Fruit fly (Drosophila melanogaster) whole organism, embryonic: ENCODE measurements around the gene pan.

Source experiments
- Atf3 ChIP-seq: fragments of 200-800 bp; sonication (Bioruptor generic); optimal IDR thresholded peaks from 3 replicates; lab custom pipeline; 2016; ENCODE audit warnings: missing biosample characterization, missing genetic modification characterization
- Blimp-1 ChIP-seq: fragments of 200-800 bp; sonication (Bioruptor generic); optimal IDR thresholded peaks from 3 replicates; lab custom pipeline; 2018; ENCODE audit warnings: missing biosample characterization, missing genetic modification characterization, mild to moderate bottlenecking, moderate library complexity, missing genetic modification reagents
- CG10274 ChIP-seq: fragments of 200-800 bp; sonication (Bioruptor generic); optimal IDR thresholded peaks from 3 replicates; lab custom pipeline; 2017; ENCODE audit warnings: missing biosample characterization, mild to moderate bottlenecking, missing genetic modification characterization
- CG10959 ChIP-seq: fragments of 200-800 bp; sonication (Bioruptor generic); IDR thresholded peaks from 2 replicates; pipeline ENCODE4 v1.3.6; 2022; ENCODE audit warnings: missing biosample characterization, missing genetic modification characterization
- CG10979 ChIP-seq: fragments of 200-800 bp; sonication (Bioruptor generic); optimal IDR thresholded peaks from 2 replicates; lab custom pipeline; 2018; ENCODE audit warnings: missing biosample characterization, mild to moderate bottlenecking, missing genetic modification characterization, moderate library complexity
- CG11085 ChIP-seq: fragments of 200-800 bp; sonication (Bioruptor generic); IDR thresholded peaks from 2 replicates; pipeline ENCODE4 v1.3.6; 2022; ENCODE audit warnings: missing biosample characterization, missing genetic modification characterization
- CG11456 ChIP-seq: fragments of 200-800 bp; sonication (Bioruptor generic); IDR thresholded peaks from 3 replicates; pipeline ENCODE4 v1.3.6; 2022; ENCODE audit warnings: missing biosample characterization, missing genetic modification characterization
- CG11560 ChIP-seq: fragments of 200-800 bp; sonication (Bioruptor generic); IDR thresholded peaks from 3 replicates; pipeline ENCODE4 v1.3.6; 2022; ENCODE audit warnings: missing biosample characterization, missing genetic modification characterization
- CG12659 ChIP-seq: fragments of 200-800 bp; sonication (Bioruptor generic); optimal IDR thresholded peaks from 3 replicates; lab custom pipeline; 2017; ENCODE audit warnings: mild to moderate bottlenecking, missing biosample characterization, missing genetic modification reagents, missing genetic modification characterization
- CG14014 ChIP-seq: fragments of 200-800 bp; sonication (Bioruptor generic); IDR thresholded peaks from 2 replicates; pipeline ENCODE4 v1.3.6; 2022; ENCODE audit warnings: missing biosample characterization, missing genetic modification characterization
- CG15514 ChIP-seq: fragments of 200-800 bp; sonication (Bioruptor generic); optimal IDR thresholded peaks from 3 replicates; lab custom pipeline; 2017; ENCODE audit warnings: missing biosample characterization, missing genetic modification characterization, mild to moderate bottlenecking, moderate library complexity, missing genetic modification reagents
- CG16779 ChIP-seq: fragments of 200-800 bp; sonication (Bioruptor generic); IDR thresholded peaks from 2 replicates; pipeline ENCODE4 v1.3.6; 2022; ENCODE audit warnings: missing biosample characterization, missing genetic modification characterization
- CG16815 ChIP-seq: fragments of 200-800 bp; sonication (Bioruptor generic); optimal IDR thresholded peaks from 3 replicates; lab custom pipeline; 2017; ENCODE audit warnings: missing biosample characterization, mild to moderate bottlenecking, missing genetic modification characterization
- CG3407 ChIP-seq: fragments of 200-800 bp; sonication (Bioruptor generic); optimal IDR thresholded peaks from 2 replicates; lab custom pipeline; 2018; ENCODE audit warnings: missing biosample characterization, mild to moderate bottlenecking, missing genetic modification characterization
- CG4424 ChIP-seq: fragments of 200-800 bp; sonication (Bioruptor generic); optimal IDR thresholded peaks from 3 replicates; lab custom pipeline; 2016; ENCODE audit warnings: missing biosample characterization, missing genetic modification characterization
- CG4617 ChIP-seq: fragments of 200-800 bp; sonication (Bioruptor generic); optimal IDR thresholded peaks from 3 replicates; lab custom pipeline; 2016; ENCODE audit warnings: missing biosample characterization, missing genetic modification characterization, borderline replicate concordance
- CG4820 ChIP-seq: fragments of 200-800 bp; sonication (Bioruptor generic); optimal IDR thresholded peaks from 3 replicates; lab custom pipeline; 2016; ENCODE audit warnings: missing biosample characterization, missing genetic modification characterization
- CG4854 ChIP-seq: fragments of 200-800 bp; sonication (Bioruptor generic); optimal IDR thresholded peaks from 2 replicates; lab custom pipeline; 2016; ENCODE audit warnings: missing biosample characterization, missing genetic modification characterization, inconsistent platforms
- CG6765 ChIP-seq: fragments of 200-800 bp; sonication (Bioruptor generic); optimal IDR thresholded peaks from 3 replicates; lab custom pipeline; 2017; ENCODE audit warnings: missing biosample characterization, mild to moderate bottlenecking, missing genetic modification characterization
- CG7839 ChIP-seq: fragments of 200-800 bp; sonication (Bioruptor generic); optimal IDR thresholded peaks from 3 replicates; lab custom pipeline; 2018; ENCODE audit warnings: missing biosample characterization, mild to moderate bottlenecking, missing genetic modification characterization, moderate library complexity
- CG8290 ChIP-seq, 3 experiments: fragments of 200-800 bp; sonication (Bioruptor generic); optimal IDR thresholded peaks; 2 replicates each; lab custom pipeline; 2016 to 2019; ENCODE audit warnings: missing biosample characterization in 3 of 3, missing genetic modification characterization in 3 of 3, mild to moderate bottlenecking in 2 of 3, moderate library complexity in 1 of 3
- CrebB ChIP-seq: fragments of 200-800 bp; sonication (Bioruptor generic); optimal IDR thresholded peaks from 3 replicates; lab custom pipeline; 2018; ENCODE audit warnings: missing biosample characterization, mild to moderate bottlenecking, missing genetic modification characterization
- Dek ChIP-seq: fragments of 200-800 bp; sonication (Bioruptor generic); optimal IDR thresholded peaks from 3 replicates; lab custom pipeline; 2019; ENCODE audit warnings: missing biosample characterization, mild to moderate bottlenecking, missing genetic modification characterization, moderate library complexity
- Doc3 ChIP-seq: fragments of 200-800 bp; sonication (Bioruptor generic); IDR thresholded peaks from 3 replicates; pipeline ENCODE4 v1.3.6; 2022; ENCODE audit warnings: missing biosample characterization, missing genetic modification characterization; ENCODE audit not compliant: partially characterized antibody
- E2f2 ChIP-seq: fragments of 200-800 bp; sonication (Bioruptor generic); IDR thresholded peaks from 2 replicates; pipeline ENCODE4 v1.3.6; 2022; ENCODE audit warnings: missing biosample characterization, missing genetic modification characterization
- H2.0 ChIP-seq: fragments of 200-800 bp; sonication (Bioruptor generic); IDR thresholded peaks from 2 replicates; pipeline ENCODE4 v1.3.6; 2022; ENCODE audit warnings: missing biosample characterization, missing genetic modification characterization
- HLHmδ ChIP-seq: fragments of 200-800 bp; sonication (Bioruptor generic); optimal IDR thresholded peaks from 2 replicates; lab custom pipeline; 2018; ENCODE audit warnings: missing biosample characterization, mild to moderate bottlenecking, missing genetic modification characterization, moderate library complexity
- Hey ChIP-seq: fragments of 200-800 bp; sonication (Bioruptor generic); optimal IDR thresholded peaks from 3 replicates; lab custom pipeline; 2018; ENCODE audit warnings: missing biosample characterization, mild to moderate bottlenecking, missing genetic modification characterization
- Mad ChIP-seq: fragments of 200-800 bp; sonication (Bioruptor generic); optimal IDR thresholded peaks from 2 replicates; lab custom pipeline; 2016; ENCODE audit warnings: missing biosample characterization, missing genetic modification characterization
- Mrtf ChIP-seq: fragments of 200-800 bp; sonication (Bioruptor generic); IDR thresholded peaks from 3 replicates; pipeline ENCODE4 v1.3.6; 2022; ENCODE audit warnings: missing biosample characterization, missing genetic modification characterization
- Opbp ChIP-seq: fragments of 200-800 bp; sonication (Bioruptor generic); IDR thresholded peaks from 3 replicates; pipeline ENCODE4 v1.3.6; 2022; ENCODE audit warnings: missing biosample characterization, missing genetic modification characterization; ENCODE audit not compliant: partially characterized antibody
- Sin3A ChIP-seq: fragments of >200 bp; optimal IDR thresholded peaks from 2 replicates; lab custom pipeline; 2018
- Vsx1 ChIP-seq: fragments of 200-800 bp; sonication (Bioruptor generic); optimal IDR thresholded peaks from 2 replicates; lab custom pipeline; 2017; ENCODE audit warnings: missing biosample characterization, mild to moderate bottlenecking, missing genetic modification characterization, missing genetic modification reagents
- abd-A ChIP-seq: fragments of 200-800 bp; sonication (Bioruptor generic); optimal IDR thresholded peaks from 3 replicates; lab custom pipeline; 2019; ENCODE audit warnings: missing biosample characterization, mild to moderate bottlenecking, missing genetic modification characterization, moderate library complexity
- bcd ChIP-seq: fragments of 200-800 bp; sonication (Bioruptor generic); optimal IDR thresholded peaks from 2 replicates; lab custom pipeline; 2017; ENCODE audit warnings: missing biosample characterization, mild to moderate bottlenecking, missing genetic modification characterization
- bsh ChIP-seq, 2 experiments: fragments of 200-800 bp; sonication (Bioruptor generic); optimal IDR thresholded peaks; 2 replicates each; lab custom pipeline; 2017 to 2018; ENCODE audit warnings: mild to moderate bottlenecking in 2 of 2, missing biosample characterization in 2 of 2, missing genetic modification characterization in 2 of 2, moderate library complexity in 1 of 2
- croc ChIP-seq: fragments of 200-800 bp; sonication (Bioruptor generic); conservative IDR thresholded peaks from 3 replicates; pipeline ENCODE4 v1.3.6; 2022; ENCODE audit warnings: missing biosample characterization, missing genetic modification characterization
- crol ChIP-seq: fragments of 200-800 bp; sonication (Bioruptor generic); IDR thresholded peaks from 2 replicates; pipeline ENCODE4 v1.3.6; 2022; ENCODE audit warnings: missing biosample characterization, missing genetic modification characterization
- danr ChIP-seq: fragments of 200-800 bp; sonication (Bioruptor generic); IDR thresholded peaks from 2 replicates; pipeline ENCODE4 v1.3.6; 2022; ENCODE audit warnings: missing biosample characterization, missing genetic modification characterization
- ftz-f1 ChIP-seq: fragments of 200-800 bp; sonication (Bioruptor generic); optimal IDR thresholded peaks from 2 replicates; lab custom pipeline; 2016; ENCODE audit warnings: missing biosample characterization, missing genetic modification characterization
- gce ChIP-seq: fragments of 200-800 bp; sonication (Bioruptor generic); IDR thresholded peaks from 3 replicates; pipeline ENCODE4 v1.3.6; 2022; ENCODE audit warnings: missing biosample characterization, missing genetic modification characterization
- gcm2 ChIP-seq: fragments of 200-800 bp; sonication (Bioruptor generic); optimal IDR thresholded peaks from 2 replicates; lab custom pipeline; 2016; ENCODE audit warnings: missing biosample characterization, missing genetic modification characterization
- ham ChIP-seq: fragments of 200-800 bp; sonication (Bioruptor generic); IDR thresholded peaks from 2 replicates; pipeline ENCODE4 v1.3.6; 2022; ENCODE audit warnings: missing biosample characterization, missing genetic modification characterization
- lbe ChIP-seq: fragments of 200-800 bp; sonication (Bioruptor generic); optimal IDR thresholded peaks from 2 replicates; lab custom pipeline; 2016; ENCODE audit warnings: missing biosample characterization, mild to moderate bottlenecking, missing genetic modification characterization
- mirr ChIP-seq: fragments of 200-800 bp; sonication (Bioruptor generic); optimal IDR thresholded peaks from 3 replicates; lab custom pipeline; 2018; ENCODE audit warnings: missing biosample characterization, mild to moderate bottlenecking, missing genetic modification characterization
- onecut ChIP-seq: fragments of 200-800 bp; sonication (Bioruptor generic); IDR thresholded peaks from 2 replicates; pipeline ENCODE4 v1.3.6; 2022; ENCODE audit warnings: missing biosample characterization, missing genetic modification characterization
- prd ChIP-seq, 3 experiments: fragments of >200 bp in 2 of 3; fragments of 200-800 bp in 1 of 3; sonication (Bioruptor generic) in 1 of 3; optimal IDR thresholded peaks in 2 of 3; IDR thresholded peaks in 1 of 3; 2 replicates in 2 of 3; 3 replicates in 1 of 3; pipeline versions ENCODE4 v1.3.6 to Lab custom; 2017 to 2022; ENCODE audit warnings: missing biosample characterization in 1 of 3, missing genetic modification characterization in 1 of 3
- stc ChIP-seq: fragments of 200-800 bp; sonication (Bioruptor generic); IDR thresholded peaks from 2 replicates; pipeline ENCODE4 v1.3.6; 2022; ENCODE audit warnings: missing biosample characterization, missing genetic modification characterization
- unpg ChIP-seq: fragments of 200-800 bp; sonication (Bioruptor generic); optimal IDR thresholded peaks from 3 replicates; lab custom pipeline; 2018; ENCODE audit warnings: missing biosample characterization, mild to moderate bottlenecking, missing genetic modification characterization, moderate library complexity

pan gene

dm6 chr4:67063-67684 is 2.0 kb upstream of the pan start, which contains the start of gene RpS3A (continued):
- TF ChIP-seq CG6765 (GFP tag; lab: Kevin White, UChicago) (peak; percentile 86), Mad (peak; percentile 56), ftz-f1 (GFP tag; lab: Kevin White, UChicago) (peak; percentile 34), CG10959 (GFP tag; lab: Robert Waterston, UW) (no peak), croc (GFP tag; lab: Robert Waterston, UW) (no peak; the same call in 2 of the 3 replicates), ham (no peak), CG11456 (no peak), crol (GFP tag; lab: Robert Waterston, UW) (no peak), CG10274 (GFP tag; lab: Kevin White, UChicago) (peak; percentile 64), CG4820 (GFP tag; lab: Kevin White, UChicago) (peak; percentile 43), CG12659 (GFP tag; lab: Kevin White, UChicago) (peak; percentile 88), CrebB (peak; percentile 82), Sin3A (lab: Kevin White, UChicago) (no peak), bsh (GFP tag; optimal IDR thresholded peaks at IDR 0.05; lab: Kevin White, UChicago) (peak; percentile 17 to 71), CG3407 (peak; percentile 63), Hey (tag; lab: Kevin White, UChicago) (no peak), E2f2 (peak; percentile 30; the same call in 1 of the 2 replicates), CG4424 (peak; percentile 73), abd-A (tag; lab: Kevin White, UChicago) (no peak), gce (no peak), danr (GFP tag; lab: Robert Waterston, UW) (no peak), bcd (GFP tag; lab: Kevin White, UChicago) (peak; percentile 87), CG8290 (GFP tag; optimal IDR thresholded peaks at IDR 0.05; lab: Kevin White, UChicago) (peak; percentile 77), CG8290 (tag; optimal IDR thresholded peaks at IDR 0.05; lab: Kevin White, UChicago) (peak; percentile 88 to 95), unpg (peak; percentile 76), stc (GFP tag; lab: Robert Waterston, UW) (peak; percentile 43; the same call in 1 of the 2 replicates), CG4617 (peak; percentile 50), CG16779 (GFP tag; lab: Robert Waterston, UW) (no peak), CG16815 (GFP tag; lab: Kevin White, UChicago) (peak; percentile 68), CG4854 (GFP tag; lab: Kevin White, UChicago) (peak; percentile 49), H2.0 (GFP tag; lab: Robert Waterston, UW) (no peak), lbe (peak; percentile 69), HLHmδ (GFP tag; lab: Kevin White, UChicago) (no peak), mirr (GFP tag; lab: Kevin White, UChicago) (peak; percentile 92), onecut (GFP tag; lab: Robert Waterston, UW) (peak; percentile 82), CG11560 (tag; lab: Robert Waterston, UW) (no peak), CG7839 (tag; lab: Kevin White, UChicago) (peak; percentile 69), Doc3 (no peak), prd (optimal IDR thresholded peaks at IDR 0.05; lab: Kevin White, UChicago) (no peak), prd (GFP tag; IDR thresholded peaks at IDR 0.05; lab: Robert Waterston, UW) (no peak), Atf3 (GFP tag; lab: Kevin White, UChicago) (peak; percentile 75), Blimp-1 (GFP tag; lab: Kevin White, UChicago) (no peak), Dek (tag; lab: Kevin White, UChicago) (peak; percentile 69), CG10979 (tag; lab: Kevin White, UChicago) (peak; percentile 61), Opbp (GFP tag; lab: Robert Waterston, UW) (no peak), gcm2 (GFP tag; lab: Kevin White, UChicago) (peak; percentile 75), Mrtf (GFP tag; lab: Robert Waterston, UW) (no peak), Vsx1 (peak; percentile 64), CG11085 (GFP tag; lab: Robert Waterston, UW) (no peak), CG14014 (GFP tag; lab: Robert Waterston, UW) (peak; percentile 64; the same call in 1 of the 2 replicates), CG15514 (GFP tag; lab: Kevin White, UChicago) (peak; percentile 87)
